Fruit fly (Drosophila melanogaster) whole organism, embryonic: Measurements from ENCODE around the gene CG32706.

Source experiments
- Antp ChIP-seq: fragments of 200-800 bp; sonication (Bioruptor generic); optimal IDR thresholded peaks from 3 replicates; lab custom pipeline; 2016; ENCODE audit warnings: missing biosample characterization, missing genetic modification characterization
- Asciz ChIP-seq: fragments of 200-800 bp; sonication (Bioruptor generic); optimal IDR thresholded peaks from 2 replicates; lab custom pipeline; 2017; ENCODE audit warnings: missing biosample characterization, mild to moderate bottlenecking, missing genetic modification characterization, missing genetic modification reagents
- B-H1 ChIP-seq: fragments of 200-800 bp; sonication (Bioruptor generic); IDR thresholded peaks from 3 replicates; pipeline ENCODE4 v1.3.6; 2022; ENCODE audit warnings: missing biosample characterization, missing genetic modification characterization
- CG11695 ChIP-seq: fragments of 200-800 bp; sonication (Bioruptor generic); IDR thresholded peaks from 3 replicates; pipeline ENCODE4 v1.3.6; 2022; ENCODE audit warnings: missing biosample characterization, missing genetic modification characterization
- CG11696 ChIP-seq: fragments of 200-800 bp; sonication (Bioruptor generic); IDR thresholded peaks from 2 replicates; pipeline ENCODE4 v1.3.6; 2022; ENCODE audit warnings: missing biosample characterization, missing genetic modification characterization
- CG12236 ChIP-seq: fragments of 200-800 bp; sonication (Bioruptor generic); optimal IDR thresholded peaks from 2 replicates; lab custom pipeline; 2016; ENCODE audit warnings: missing biosample characterization, missing genetic modification characterization
- CG15514 ChIP-seq: fragments of 200-800 bp; sonication (Bioruptor generic); optimal IDR thresholded peaks from 3 replicates; lab custom pipeline; 2017; ENCODE audit warnings: missing biosample characterization, missing genetic modification characterization, mild to moderate bottlenecking, moderate library complexity, missing genetic modification reagents
- CG15601 ChIP-seq: fragments of 200-800 bp; sonication (Bioruptor generic); optimal IDR thresholded peaks from 3 replicates; lab custom pipeline; 2019; ENCODE audit warnings: missing biosample characterization, mild to moderate bottlenecking, missing genetic modification characterization, moderate library complexity
- CG1603 ChIP-seq: fragments of 200-800 bp; sonication (Bioruptor generic); optimal IDR thresholded peaks from 2 replicates; lab custom pipeline; 2019; ENCODE audit warnings: missing biosample characterization, mild to moderate bottlenecking, missing genetic modification characterization, moderate library complexity
- CG1647 ChIP-seq: fragments of 200-800 bp; sonication (Bioruptor generic); optimal IDR thresholded peaks from 3 replicates; lab custom pipeline; 2016; ENCODE audit warnings: missing biosample characterization, missing genetic modification characterization
- CG17568 ChIP-seq: fragments of 200-800 bp; sonication (Bioruptor generic); optimal IDR thresholded peaks from 2 replicates; lab custom pipeline; 2018; ENCODE audit warnings: missing biosample characterization, mild to moderate bottlenecking, missing genetic modification characterization, moderate library complexity
- CG17829 ChIP-seq: fragments of 200-800 bp; optimal IDR thresholded peaks from 2 replicates; lab custom pipeline; 2019; ENCODE audit warnings: missing biosample characterization, mild to moderate bottlenecking, missing genetic modification characterization, moderate library complexity
- CG17912 ChIP-seq: fragments of 200-800 bp; sonication (Bioruptor generic); optimal IDR thresholded peaks from 2 replicates; lab custom pipeline; 2018; ENCODE audit warnings: missing biosample characterization, mild to moderate bottlenecking, missing genetic modification characterization
- CG18011 ChIP-seq: fragments of 200-800 bp; sonication (Bioruptor generic); optimal IDR thresholded peaks from 2 replicates; lab custom pipeline; 2017; ENCODE audit warnings: missing biosample characterization, missing genetic modification characterization, mild to moderate bottlenecking, moderate library complexity, missing genotype
- CG31365 ChIP-seq: fragments of 200-800 bp; sonication (Bioruptor generic); optimal IDR thresholded peaks from 2 replicates; lab custom pipeline; 2018; ENCODE audit warnings: missing biosample characterization, mild to moderate bottlenecking, missing genetic modification characterization
- CG34422 ChIP-seq: fragments of 200-800 bp; sonication (Bioruptor generic); IDR thresholded peaks from 3 replicates; pipeline ENCODE4 v1.3.6; 2022; ENCODE audit warnings: missing biosample characterization, missing genetic modification characterization
- CG4360 ChIP-seq: fragments of 200-800 bp; sonication (Bioruptor generic); IDR thresholded peaks from 2 replicates; pipeline ENCODE4 v1.3.6; 2022; ENCODE audit warnings: missing biosample characterization, missing genetic modification characterization
- CG5180 ChIP-seq: fragments of 200-800 bp; sonication (Bioruptor generic); optimal IDR thresholded peaks from 3 replicates; lab custom pipeline; 2017; ENCODE audit warnings: missing biosample characterization, missing genetic modification characterization, mild to moderate bottlenecking, moderate library complexity, missing genetic modification reagents
- CG7786 ChIP-seq: fragments of 200-800 bp; sonication (Bioruptor generic); optimal IDR thresholded peaks from 2 replicates; lab custom pipeline; 2016; ENCODE audit warnings: missing biosample characterization, missing genetic modification characterization
- CG7839 ChIP-seq: fragments of 200-800 bp; sonication (Bioruptor generic); optimal IDR thresholded peaks from 3 replicates; lab custom pipeline; 2018; ENCODE audit warnings: missing biosample characterization, mild to moderate bottlenecking, missing genetic modification characterization, moderate library complexity
- CG8388 ChIP-seq: fragments of 200-800 bp; sonication (Bioruptor generic); optimal IDR thresholded peaks from 2 replicates; lab custom pipeline; 2019; ENCODE audit warnings: missing biosample characterization, mild to moderate bottlenecking, missing genetic modification characterization, moderate library complexity
- CG9215 ChIP-seq: fragments of 200-800 bp; sonication (Bioruptor generic); IDR thresholded peaks from 2 replicates; pipeline ENCODE4 v1.3.6; 2022; ENCODE audit warnings: missing biosample characterization, missing genetic modification characterization
- CG9932 ChIP-seq: fragments of 200-800 bp; sonication (Bioruptor generic); IDR thresholded peaks from 2 replicates; pipeline ENCODE4 v1.3.6; 2022; ENCODE audit warnings: missing biosample characterization, missing genetic modification characterization
- Doc2 ChIP-seq: fragments of 200-800 bp; sonication (Bioruptor generic); IDR thresholded peaks from 2 replicates; pipeline ENCODE4 v1.3.6; 2022; ENCODE audit warnings: missing biosample characterization, missing genetic modification characterization
- ERR ChIP-seq: fragments of 200-800 bp; sonication (Bioruptor generic); optimal IDR thresholded peaks from 2 replicates; lab custom pipeline; 2016; ENCODE audit warnings: missing biosample characterization, missing genetic modification characterization
- Ets65A ChIP-seq: fragments of 200-800 bp; sonication (Bioruptor generic); peaks from one replicate; lab custom pipeline; 2016; ENCODE audit warnings: missing biosample characterization, missing genetic modification characterization
- Hey ChIP-seq: fragments of 200-800 bp; sonication (Bioruptor generic); optimal IDR thresholded peaks from 3 replicates; lab custom pipeline; 2018; ENCODE audit warnings: missing biosample characterization, mild to moderate bottlenecking, missing genetic modification characterization
- HmgZ ChIP-seq: fragments of 200-800 bp; sonication (Bioruptor generic); optimal IDR thresholded peaks from 2 replicates; lab custom pipeline; 2018; ENCODE audit warnings: missing biosample characterization, mild to moderate bottlenecking, missing genetic modification characterization
- Hr39 ChIP-seq: fragments of >200 bp; optimal IDR thresholded peaks from 2 replicates; lab custom pipeline; 2017
- Lhr ChIP-seq: fragments of 200-800 bp; sonication (Bioruptor generic); optimal IDR thresholded peaks from 3 replicates; lab custom pipeline; 2017; ENCODE audit warnings: mild to moderate bottlenecking, missing biosample characterization, missing genetic modification reagents, missing genetic modification characterization
- MESR4 ChIP-seq: fragments of 200-800 bp; sonication (Bioruptor generic); optimal IDR thresholded peaks from 2 replicates; lab custom pipeline; 2018; ENCODE audit warnings: missing biosample characterization, mild to moderate bottlenecking, missing genetic modification characterization, moderate library complexity
- MTF-1 ChIP-seq: fragments of 200-800 bp; sonication (Bioruptor generic); optimal IDR thresholded peaks from 2 replicates; lab custom pipeline; 2018; ENCODE audit warnings: missing biosample characterization, mild to moderate bottlenecking, missing genetic modification characterization, borderline replicate concordance
- Meics ChIP-seq: fragments of 200-800 bp; sonication (Bioruptor generic); optimal IDR thresholded peaks from 2 replicates; lab custom pipeline; 2017; ENCODE audit warnings: missing biosample characterization, mild to moderate bottlenecking, missing genetic modification characterization
- Opbp ChIP-seq: fragments of 200-800 bp; sonication (Bioruptor generic); IDR thresholded peaks from 3 replicates; pipeline ENCODE4 v1.3.6; 2022; ENCODE audit warnings: missing biosample characterization, missing genetic modification characterization; ENCODE audit not compliant: partially characterized antibody
- PHDP ChIP-seq: fragments of 200-800 bp; sonication (Bioruptor generic); optimal IDR thresholded peaks from 3 replicates; lab custom pipeline; 2018; ENCODE audit warnings: missing biosample characterization, mild to moderate bottlenecking, missing genetic modification characterization, moderate library complexity
- Side ChIP-seq: fragments of 200-800 bp; sonication (Bioruptor generic); optimal IDR thresholded peaks from 2 replicates; lab custom pipeline; 2016; ENCODE audit warnings: missing biosample characterization, missing genetic modification characterization
- Spps ChIP-seq: fragments of 200-800 bp; sonication (Bioruptor generic); optimal IDR thresholded peaks from 2 replicates; lab custom pipeline; 2018; ENCODE audit warnings: missing biosample characterization, mild to moderate bottlenecking, missing genetic modification characterization
- ab ChIP-seq: fragments of 200-800 bp; sonication (Bioruptor generic); optimal IDR thresholded peaks from 2 replicates; lab custom pipeline; 2016; ENCODE audit warnings: missing biosample characterization, missing genetic modification characterization
- al ChIP-seq: fragments of 200-800 bp; sonication (Bioruptor generic); IDR thresholded peaks from 2 replicates; pipeline ENCODE4 v1.3.6; 2022; ENCODE audit warnings: missing biosample characterization, missing genetic modification characterization
- ara ChIP-seq: fragments of 200-800 bp; sonication (Bioruptor generic); IDR thresholded peaks from 2 replicates; pipeline ENCODE4 v1.3.6; 2022; ENCODE audit warnings: missing biosample characterization, missing genetic modification characterization
- bcd ChIP-seq: fragments of 200-800 bp; sonication (Bioruptor generic); optimal IDR thresholded peaks from 2 replicates; lab custom pipeline; 2017; ENCODE audit warnings: missing biosample characterization, mild to moderate bottlenecking, missing genetic modification characterization
- bigmax ChIP-seq: fragments of 200-800 bp; sonication (Bioruptor generic); optimal IDR thresholded peaks from 2 replicates; lab custom pipeline; 2018; ENCODE audit warnings: missing biosample characterization, mild to moderate bottlenecking, missing genetic modification characterization
- chif ChIP-seq, 2 experiments: fragments of 200-800 bp; sonication (Bioruptor generic); optimal IDR thresholded peaks; 3 replicates each; lab custom pipeline; 2016; ENCODE audit warnings: missing biosample characterization in 2 of 2, missing genetic modification characterization in 2 of 2
- klu ChIP-seq: fragments of 200-800 bp; sonication (Bioruptor generic); IDR thresholded peaks from 2 replicates; pipeline ENCODE4 v1.3.6; 2022; ENCODE audit warnings: missing biosample characterization, missing genetic modification characterization
- knrl ChIP-seq: fragments of 200-800 bp; sonication (Bioruptor generic); IDR thresholded peaks from 3 replicates; pipeline ENCODE4 v1.3.6; 2022; ENCODE audit warnings: missing biosample characterization, missing genetic modification characterization; ENCODE audit not compliant: partially characterized antibody
- p53 ChIP-seq: fragments of 200-800 bp; sonication (Bioruptor generic); optimal IDR thresholded peaks from 2 replicates; lab custom pipeline; 2016; ENCODE audit warnings: missing biosample characterization, missing genetic modification characterization
- pzg ChIP-seq: fragments of 200-800 bp; sonication (Bioruptor generic); optimal IDR thresholded peaks from 3 replicates; lab custom pipeline; 2018; ENCODE audit warnings: missing biosample characterization, mild to moderate bottlenecking, missing genetic modification characterization, moderate library complexity
- trem ChIP-seq: fragments of 200-800 bp; optimal IDR thresholded peaks from 3 replicates; lab custom pipeline; 2019; ENCODE audit warnings: missing biosample characterization, mild to moderate bottlenecking, missing genetic modification characterization, moderate library complexity
- z ChIP-seq: fragments of 200-800 bp; sonication (Bioruptor generic); IDR thresholded peaks from 3 replicates; pipeline ENCODE4 v1.3.6; 2022; ENCODE audit warnings: missing biosample characterization, missing genetic modification characterization
- zen ChIP-seq: fragments of 200-800 bp; sonication (Bioruptor generic); optimal IDR thresholded peaks from 3 replicates; lab custom pipeline; 2018; ENCODE audit warnings: missing biosample characterization, mild to moderate bottlenecking, missing genetic modification characterization, moderate library complexity

CG32706 gene

dm6 chrX:9047725-9048384 is 39.1 kb upstream of the CG32706 start (continued):
- TF ChIP-seq CG7786 (no peak), Meics (GFP tag; lab: Kevin White, UChicago) (peak; percentile 29), Hey (tag; lab: Kevin White, UChicago) (no peak), MESR4 (GFP tag; lab: Kevin White, UChicago) (no peak), CG11696 (peak; percentile 94), klu (GFP tag; lab: Robert Waterston, UW) (no peak), zen (peak; percentile 45), Side (GFP tag; lab: Kevin White, UChicago) (no peak), Asciz (GFP tag; lab: Kevin White, UChicago) (peak; percentile 60), B-H1 (no peak), CG5180 (GFP tag; lab: Kevin White, UChicago) (peak; percentile 14), al (GFP tag; lab: Robert Waterston, UW) (no peak), CG1647 (no peak), bigmax (GFP tag; lab: Kevin White, UChicago) (no peak), HmgZ (tag; lab: Kevin White, UChicago) (no peak), bcd (GFP tag; lab: Kevin White, UChicago) (peak; percentile 45), CG15601 (tag; lab: Kevin White, UChicago) (peak; percentile 83), CG7839 (peak; percentile 82), CG17912 (no peak), p53 (GFP tag; lab: Kevin White, UChicago) (no peak), pzg (GFP tag; lab: Kevin White, UChicago) (no peak), CG1603 (no peak), PHDP (peak; percentile 73), CG9215 (GFP tag; lab: Robert Waterston, UW) (no peak), Lhr (GFP tag; lab: Kevin White, UChicago) (peak; percentile 33), Opbp (GFP tag; lab: Robert Waterston, UW) (no peak), chif (GFP tag; optimal IDR thresholded peaks at IDR 0.05; lab: Kevin White, UChicago) (peak in 1 of 2 experiments; percentile 37), trem (tag; lab: Kevin White, UChicago) (peak; percentile 75), Hr39 (lab: Kevin White, UChicago) (no peak), CG17829 (tag; lab: Kevin White, UChicago) (peak; percentile 90), CG11695 (GFP tag; lab: Robert Waterston, UW) (0 out of 3 replicates have a peak, but pooled peaks have one; percentile 65), Spps (tag; lab: Kevin White, UChicago) (peak; percentile 65), knrl (GFP tag; lab: Robert Waterston, UW) (no peak), CG8388 (GFP tag; lab: Kevin White, UChicago) (peak; percentile 80), CG15514 (no peak), CG18011 (GFP tag; lab: Kevin White, UChicago) (no peak), ERR (no peak), ab (no peak), Antp (peak; percentile 3), CG4360 (0 out of 2 replicates have a peak, but pooled peaks have one; percentile 28), CG31365 (tag; lab: Kevin White, UChicago) (no peak), z (GFP tag; lab: Robert Waterston, UW) (no peak), CG12236 (GFP tag; lab: Kevin White, UChicago) (no peak), Ets65A (GFP tag; lab: Kevin White, UChicago) (peak; percentile 92), CG17568 (GFP tag; lab: Kevin White, UChicago) (peak; percentile 19), CG9932 (GFP tag; lab: Robert Waterston, UW) (no peak), CG34422 (GFP tag; lab: Robert Waterston, UW) (peak; percentile 54; the same call in 1 of the 3 replicates), ara (GFP tag; lab: Robert Waterston, UW) (peak; percentile 62; the same call in 1 of the 2 replicates), MTF-1 (GFP tag; lab: Kevin White, UChicago) (peak; percentile 5), Doc2 (no peak)
